Worm (Caenorhabditis elegans): ENCODE results near the gene T06E6.1.

DNA sequence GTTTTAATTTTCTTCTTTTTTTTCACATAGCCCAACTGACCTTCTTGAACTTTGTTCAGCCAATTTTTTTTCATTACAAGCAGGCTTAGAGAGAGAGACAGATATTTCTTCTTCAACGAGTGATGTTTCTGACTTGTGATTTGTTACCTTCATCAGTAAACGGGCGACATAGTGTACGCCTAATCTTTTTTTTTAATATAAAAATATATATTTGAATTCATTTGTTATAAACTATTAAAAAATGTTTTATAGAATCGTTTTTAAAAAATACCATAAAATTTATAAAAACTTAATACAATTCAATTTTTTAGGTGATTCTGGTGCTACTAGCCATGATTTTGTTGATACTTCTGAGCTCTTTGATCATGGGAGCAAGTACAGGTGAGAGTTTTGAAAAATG lies 23.1 kb upstream of the T06E6.1 start, which contains the start of gene T06E6.10:
- TF ChIP-seq pes-1 (GFP tag; IDR thresholded peaks at IDR 0.05) (no peak), ama-1 (optimal IDR thresholded peaks at IDR 0.05) (no peak), B0310.2 (tag; optimal IDR thresholded peaks at IDR 0.05) (no peak), hnd-1 (tag; optimal IDR thresholded peaks at IDR 0.05) (no peak), flt-1 (GFP tag; IDR thresholded peaks at IDR 0.05) (no peak), F13C5.2 (tag; optimal IDR thresholded peaks at IDR 0.05) (no peak), hmg-4 (GFP tag; optimal IDR thresholded peaks at IDR 0.05) (no peak), hmbx-1 (tag; optimal IDR thresholded peaks at IDR 0.05) (no peak), tbx-37 (GFP tag; conservative IDR thresholded peaks at IDR 0.05) (no peak), ceh-36 (tag; optimal IDR thresholded peaks at IDR 0.05) (no peak), aly-1 (tag; optimal IDR thresholded peaks at IDR 0.05) (no peak)
